Fruit fly (Drosophila melanogaster): ENCODE measurements around the gene ECSIT.
A peak's percentile ranks its signal among the peaks of the same experiment; 100 is the strongest.

Gene ECSIT

DNA sequence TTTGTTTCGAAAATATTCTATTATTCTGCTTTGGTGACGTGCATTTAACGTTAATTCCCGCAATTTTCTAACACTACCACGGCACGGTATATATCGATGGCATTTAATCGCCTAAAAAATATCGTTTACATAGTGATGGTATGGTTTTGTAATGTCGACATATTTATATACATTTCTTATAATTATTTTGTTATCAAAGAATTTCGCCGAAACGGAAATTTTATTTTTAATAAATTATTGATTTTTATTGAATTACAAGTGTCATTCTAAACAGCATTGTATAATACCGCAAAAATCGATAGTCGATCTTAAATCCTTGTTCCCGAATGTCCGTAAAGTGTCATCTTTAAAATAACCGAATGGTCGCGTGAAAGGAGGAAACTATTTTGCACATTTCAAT is 31.9 kb upstream of the ECSIT start, which contains the start of the genes Sec20 and dgrn (continued):
- TF ChIP-seq Vsx2 (GFP tag; optimal IDR thresholded peaks at IDR 0.05; ENCODE audit: partially characterized antibody) (no peak), foxo (GFP tag; optimal IDR thresholded peaks at IDR 0.05) (peak in 1 of 2 experiments; percentile 79), Hr78 (GFP tag; optimal IDR thresholded peaks at IDR 0.05) (no peak), N (GFP tag; optimal IDR thresholded peaks at IDR 0.05) (no peak), Mio (GFP tag; optimal IDR thresholded peaks at IDR 0.05) (no peak), Myc (optimal IDR thresholded peaks at IDR 0.05) (peak; percentile 33), dmrt93B (GFP tag; optimal IDR thresholded peaks at IDR 0.05) (peak; percentile 45), fru (GFP tag; optimal IDR thresholded peaks at IDR 0.05) (peak; percentile 67), jim (GFP tag; optimal IDR thresholded peaks at IDR 0.05) (no peak), Hr83 (GFP tag; optimal IDR thresholded peaks at IDR 0.05; ENCODE audit: poor library complexity, severe bottlenecking) (peak; percentile 27)

DNA sequence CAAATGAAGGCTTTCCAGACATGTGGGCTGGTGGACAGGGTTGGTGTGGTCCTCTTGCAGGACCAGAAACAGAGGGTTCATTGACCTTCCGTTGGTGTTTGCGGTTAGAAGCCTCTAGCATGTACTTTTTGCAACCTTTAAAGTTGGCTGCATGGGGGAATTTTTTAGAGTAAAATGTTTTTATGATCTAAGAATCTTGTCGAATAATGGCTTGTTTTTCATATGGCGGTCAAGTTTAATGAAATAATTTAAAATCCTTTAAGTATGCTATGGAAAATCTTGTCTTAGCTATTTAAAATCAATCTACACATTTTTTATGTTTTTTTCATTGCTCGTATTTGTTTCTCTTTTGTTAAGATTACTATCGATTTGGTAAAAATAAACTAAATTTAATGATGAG is 26.6 kb upstream of the ECSIT start, which contains the start of gene glob3:
Gene glob3, plus strand, starts transcription at position 301 of the 400 bp plus-strand sequence.
- no peak for TF ChIP-seq h (GFP tag; optimal IDR thresholded peaks at IDR 0.05)
- TF ChIP-seq Hr83 (GFP tag; optimal IDR thresholded peaks at IDR 0.05; ENCODE audit: poor library complexity, severe bottlenecking): no peak

DNA sequence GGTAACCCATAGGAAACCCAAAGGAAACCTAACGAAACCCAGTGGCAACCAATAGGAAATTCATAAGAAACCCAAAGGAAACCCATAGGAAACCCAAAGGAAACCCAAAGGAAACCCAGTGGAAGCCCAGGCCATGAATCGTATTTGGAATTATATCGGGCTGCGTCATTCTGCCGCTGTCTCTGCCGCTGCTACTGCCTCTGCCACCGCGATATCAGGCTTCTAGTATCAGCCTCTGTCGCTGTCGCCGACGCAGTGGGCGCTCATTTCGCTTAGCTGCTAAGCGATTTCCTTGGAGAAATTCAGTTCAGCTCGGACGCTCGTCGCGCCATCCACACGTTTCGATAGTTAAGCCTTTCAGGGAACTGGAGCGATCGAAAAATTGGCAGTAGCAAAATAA is 25.0 kb upstream of the ECSIT start, which contains the start of gene CG1208:
Gene CG1208, plus strand, starts transcription at position 301 of the 400 bp plus-strand sequence.
- TF ChIP-seq foxo (GFP tag; optimal IDR thresholded peaks at IDR 0.05) (no peak), sv (GFP tag; optimal IDR thresholded peaks at IDR 0.05) (no peak)

DNA sequence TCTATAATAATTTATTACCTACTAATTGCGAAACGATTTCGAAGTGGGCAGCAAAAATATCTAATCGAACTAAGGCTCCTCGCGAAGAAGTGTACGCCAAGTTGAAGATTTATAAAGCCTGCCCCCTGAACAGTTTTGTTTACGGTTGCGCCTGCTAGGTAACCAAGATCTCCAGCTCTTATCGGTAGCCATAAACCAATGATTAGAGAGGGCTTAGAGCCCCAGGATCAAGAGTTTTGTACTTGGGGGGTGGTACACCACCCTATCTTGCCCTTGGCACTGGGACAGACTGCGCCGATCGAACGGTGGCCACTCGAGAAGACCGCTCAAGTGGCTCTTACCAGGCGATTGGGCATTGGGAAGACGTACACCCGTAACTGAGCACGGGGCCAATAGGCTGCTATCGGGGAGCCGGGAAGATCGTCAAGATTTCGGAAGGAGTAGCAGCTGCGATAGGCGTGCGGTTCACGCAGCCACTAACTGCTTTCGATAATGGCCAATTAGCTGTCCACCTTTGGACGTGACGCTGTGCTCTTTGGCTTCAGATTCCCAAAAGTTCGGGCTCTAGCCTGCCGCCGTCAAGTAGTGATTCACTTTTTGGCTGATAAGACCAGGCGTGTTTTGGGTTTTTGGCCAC is 23.9 kb upstream of the ECSIT start:
- TF ChIP-seq psq (GFP tag; optimal IDR thresholded peaks at IDR 0.05): no peak
- no peak for TF ChIP-seq lola (GFP tag; optimal IDR thresholded peaks at IDR 0.05)
- TF ChIP-seq foxo (GFP tag; optimal IDR thresholded peaks at IDR 0.05): no peak
- TF ChIP-seq dmrt93B (GFP tag; optimal IDR thresholded peaks at IDR 0.05): no peak
- no peak for TF ChIP-seq Jra (GFP tag; optimal IDR thresholded peaks at IDR 0.05)
- no peak for TF ChIP-seq Hnf4 (GFP tag; optimal IDR thresholded peaks at IDR 0.05)

DNA sequence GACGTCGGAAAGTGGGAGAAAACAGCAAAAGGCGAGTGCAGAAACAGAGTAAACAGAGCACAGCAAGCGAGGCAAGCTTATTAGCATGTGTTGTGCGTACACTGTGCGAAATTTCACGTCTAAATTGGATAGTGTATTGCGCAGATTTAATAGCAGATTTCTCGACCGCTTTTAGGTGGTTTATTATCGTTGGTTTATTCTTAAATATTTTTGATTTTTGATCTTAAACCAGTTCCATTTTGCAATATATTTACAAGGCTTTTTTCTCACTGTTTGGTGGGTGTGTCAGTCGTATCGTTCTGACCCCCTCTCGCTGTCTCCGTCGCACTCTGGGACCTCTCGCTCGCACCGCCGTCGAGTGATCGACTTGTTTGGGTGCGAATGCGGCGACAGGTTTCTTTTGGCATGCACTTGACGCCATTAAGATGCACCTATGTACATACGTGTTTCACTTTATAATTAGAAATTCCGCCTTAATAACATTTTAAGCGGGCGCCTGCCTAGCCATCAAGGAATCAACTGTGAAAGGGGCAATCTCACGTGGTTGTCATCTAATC is 22.4 kb upstream of the ECSIT start:
- TF ChIP-seq h (GFP tag; optimal IDR thresholded peaks at IDR 0.05): peak; percentile 84
- TF ChIP-seq CG9705 (GFP tag; optimal IDR thresholded peaks at IDR 0.05): no peak
- no peak for TF ChIP-seq dsf (GFP tag; optimal IDR thresholded peaks at IDR 0.05; ENCODE audit: borderline replicate concordance)
- peak; percentile 87 for TF ChIP-seq ey (GFP tag; optimal IDR thresholded peaks at IDR 0.05)
- TF ChIP-seq Hnf4 (GFP tag; optimal IDR thresholded peaks at IDR 0.05): peak; percentile 74
- TF ChIP-seq Dif (GFP tag; optimal IDR thresholded peaks at IDR 0.05; ENCODE audit: partially characterized antibody): no peak
- peak; percentile 68 for TF ChIP-seq tai (GFP tag; optimal IDR thresholded peaks at IDR 0.05)
- peak; percentile 39 for TF ChIP-seq sage (GFP tag; optimal IDR thresholded peaks at IDR 0.05)
- TF ChIP-seq Rel (GFP tag; optimal IDR thresholded peaks at IDR 0.05): peak; percentile 17
- no peak for TF ChIP-seq Rel (tag; optimal IDR thresholded peaks at IDR 0.05)
- no peak for TF ChIP-seq Mio (GFP tag; optimal IDR thresholded peaks at IDR 0.05)
- TF ChIP-seq usp (GFP tag; optimal IDR thresholded peaks at IDR 0.05): no peak
- no peak for TF ChIP-seq jim (GFP tag; optimal IDR thresholded peaks at IDR 0.05)
- TF ChIP-seq CrebA (GFP tag; optimal IDR thresholded peaks at IDR 0.05; ENCODE audit: borderline replicate concordance): no peak
- peak; percentile 69 for TF ChIP-seq HLH106 (tag; optimal IDR thresholded peaks at IDR 0.05)
- TF ChIP-seq fru (GFP tag; optimal IDR thresholded peaks at IDR 0.05): peak; percentile 80
- peak; percentile 59 for TF ChIP-seq Sp1 (GFP tag; optimal IDR thresholded peaks at IDR 0.05)
- TF ChIP-seq N (GFP tag; optimal IDR thresholded peaks at IDR 0.05): no peak
- no peak for TF ChIP-seq Vsx2 (GFP tag; optimal IDR thresholded peaks at IDR 0.05; ENCODE audit: partially characterized antibody)
- TF ChIP-seq woc (GFP tag; optimal IDR thresholded peaks at IDR 0.05): peak; percentile 51
- no peak for TF ChIP-seq brk (GFP tag; optimal IDR thresholded peaks at IDR 0.05)
- peak; percentile 62 for TF ChIP-seq dmrt93B (GFP tag; optimal IDR thresholded peaks at IDR 0.05)
- no peak for TF ChIP-seq Hr78 (GFP tag; optimal IDR thresholded peaks at IDR 0.05)
- TF ChIP-seq OdsH (GFP tag; optimal IDR thresholded peaks at IDR 0.05): peak; percentile 72
- peak; percentile 22 for TF ChIP-seq GATAd (GFP tag; optimal IDR thresholded peaks at IDR 0.05)
- TF ChIP-seq CG32264 (GFP tag; optimal IDR thresholded peaks at IDR 0.05): peak; percentile 58
- TF ChIP-seq lola (GFP tag; optimal IDR thresholded peaks at IDR 0.05): no peak
- no peak for TF ChIP-seq pan (optimal IDR thresholded peaks at IDR 0.05)
- TF ChIP-seq dl (GFP tag; optimal IDR thresholded peaks at IDR 0.05; ENCODE audit: insufficient read depth in 1 of 2, partially characterized antibody in 2 of 2): no peak
- peak; percentile 78 for TF ChIP-seq psq (GFP tag; optimal IDR thresholded peaks at IDR 0.05)
- TF ChIP-seq foxo (GFP tag; optimal IDR thresholded peaks at IDR 0.05): peak in 1 of 2 experiments; percentile 82
- no peak for TF ChIP-seq Hr83 (GFP tag; optimal IDR thresholded peaks at IDR 0.05; ENCODE audit: poor library complexity, severe bottlenecking)
- peak; percentile 73 for TF ChIP-seq rgr (GFP tag; optimal IDR thresholded peaks at IDR 0.05)
- TF ChIP-seq Abd-B (GFP tag; optimal IDR thresholded peaks at IDR 0.05): no peak
- TF ChIP-seq Myc (optimal IDR thresholded peaks at IDR 0.05): no peak
- peak; percentile 35 for TF ChIP-seq Jra (GFP tag; optimal IDR thresholded peaks at IDR 0.05)
- no peak for TF ChIP-seq sv (GFP tag; optimal IDR thresholded peaks at IDR 0.05)
- TF ChIP-seq br (GFP tag; optimal IDR thresholded peaks at IDR 0.05): peak; percentile 77

Measured in whole organism, wandering third instar larva.